Worm (Caenorhabditis elegans): ENCODE results near the gene egal-1.
A peak's percentile ranks its signal among the peaks of the same experiment; 100 is the strongest.

The egal-1 gene

DNA sequence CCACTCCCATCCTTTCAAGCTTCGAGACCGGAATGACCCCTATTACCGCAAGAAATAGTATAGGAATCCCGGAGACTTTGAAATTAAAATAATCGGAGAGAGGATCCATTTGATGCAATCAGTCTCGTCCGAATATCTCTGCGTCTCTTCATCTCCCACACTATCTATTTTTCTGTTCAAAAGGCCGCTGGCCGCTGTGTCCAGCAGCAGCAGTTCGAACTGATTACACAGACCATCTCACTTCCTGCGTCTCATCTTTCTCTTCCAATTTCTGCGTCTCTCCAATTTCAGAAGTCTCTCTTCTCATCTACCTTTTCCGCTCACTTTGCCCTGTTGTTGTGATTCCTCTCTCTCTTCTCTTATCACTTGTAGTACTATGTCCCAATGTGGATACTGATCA lies 7.1 kb upstream of the egal-1 start (continued):
- TF ChIP-seq lin-35 (GFP tag; optimal IDR thresholded peaks at IDR 0.05) (no peak), blmp-1 (tag; optimal IDR thresholded peaks at IDR 0.05) (peak; percentile 25), fkh-4 (tag; optimal IDR thresholded peaks at IDR 0.05; ENCODE audit: borderline replicate concordance) (no peak), egl-13 (tag; optimal IDR thresholded peaks at IDR 0.05) (no peak), mab-9 (GFP tag; IDR thresholded peaks at IDR 0.05) (no peak), nhr-85 (tag) (peak; percentile 93), fkh-8 (tag; optimal IDR thresholded peaks at IDR 0.05) (no peak), unc-130 (tag; optimal IDR thresholded peaks at IDR 0.05) (no peak), grh-1 (GFP tag; IDR thresholded peaks at IDR 0.05) (no peak), efl-1 (optimal IDR thresholded peaks at IDR 0.05) (peak; percentile 59 to 60), efl-1 (GFP tag; optimal IDR thresholded peaks at IDR 0.05 in 1 of 2) (peak; percentile 5 to 49), ztf-11 (tag; optimal IDR thresholded peaks at IDR 0.05) (no peak), nhr-47 (tag; optimal IDR thresholded peaks at IDR 0.05) (peak; percentile 68), sup-37 (GFP tag; optimal IDR thresholded peaks at IDR 0.05) (peak; percentile 24), elt-3 (tag; optimal IDR thresholded peaks at IDR 0.05) (peak in 3 of 6 experiments; percentile 32 to 71 (median 55)), rnt-1 (tag; optimal IDR thresholded peaks at IDR 0.05) (peak; percentile 76), unc-86 (tag; optimal IDR thresholded peaks at IDR 0.05) (no peak), unc-62 (GFP tag; optimal IDR thresholded peaks at IDR 0.05) (no peak), hlh-17 (GFP tag; optimal IDR thresholded peaks at IDR 0.05; ENCODE audit: borderline replicate concordance) (no peak), sox-4 (tag; optimal IDR thresholded peaks at IDR 0.05) (no peak), C04F5.9 (tag; optimal IDR thresholded peaks at IDR 0.05) (no peak), dsc-1 (tag; optimal IDR thresholded peaks at IDR 0.05) (peak; percentile 75), mdl-1 (tag; optimal IDR thresholded peaks at IDR 0.05) (peak in 1 of 2 experiments; percentile 22), ama-1 (optimal IDR thresholded peaks at IDR 0.05) (no peak), pax-3 (tag; optimal IDR thresholded peaks at IDR 0.05) (no peak), lsy-2 (tag; optimal IDR thresholded peaks at IDR 0.05) (peak; percentile 48 to 61), ceh-8 (GFP tag; optimal IDR thresholded peaks at IDR 0.05) (no peak), zip-4 (GFP tag; optimal IDR thresholded peaks at IDR 0.05) (no peak), Y116A8C.19 (tag; optimal IDR thresholded peaks at IDR 0.05; ENCODE audit: borderline replicate concordance) (no peak), nhr-11 (tag; optimal IDR thresholded peaks at IDR 0.05) (no peak), lin-15B (tag; optimal IDR thresholded peaks at IDR 0.05) (no peak), snu-23 (GFP tag; optimal IDR thresholded peaks at IDR 0.05) (peak; percentile 81), lin-39 (tag; optimal IDR thresholded peaks at IDR 0.05) (no peak), nhr-237 (tag; optimal IDR thresholded peaks at IDR 0.05) (no peak), F16B12.6 (tag; optimal IDR thresholded peaks at IDR 0.05) (no peak), nhr-28 (tag; optimal IDR thresholded peaks at IDR 0.05) (no peak), ceh-82 (tag; optimal IDR thresholded peaks at IDR 0.05) (peak in 2 of 3 experiments; percentile 23 to 28), elt-2 (tag; optimal IDR thresholded peaks at IDR 0.05) (peak; percentile 67), lir-3 (tag; optimal IDR thresholded peaks at IDR 0.05; ENCODE audit: poor library complexity) (no peak), mef-2 (tag; optimal IDR thresholded peaks at IDR 0.05) (no peak), skn-1 (tag; optimal IDR thresholded peaks at IDR 0.05) (no peak), dpl-1 (GFP tag; optimal IDR thresholded peaks at IDR 0.05) (peak in 2 of 3 experiments; percentile 13 to 27), pqm-1 (tag; optimal IDR thresholded peaks at IDR 0.05) (no peak), nhr-71 (tag; optimal IDR thresholded peaks at IDR 0.05) (peak; percentile 84), isw-1 (GFP tag; IDR thresholded peaks at IDR 0.05) (no peak), xbp-1 (tag; optimal IDR thresholded peaks at IDR 0.05) (peak; percentile 18), swsn-7 (tag; optimal IDR thresholded peaks at IDR 0.05) (peak; percentile 46), unc-30 (tag; optimal IDR thresholded peaks at IDR 0.05) (no peak), nhr-20 (tag; optimal IDR thresholded peaks at IDR 0.05) (peak; percentile 64), ceh-88 (GFP tag; IDR thresholded peaks at IDR 0.05) (no peak), mep-1 (tag; optimal IDR thresholded peaks at IDR 0.05) (peak; percentile 30), egl-27 (tag; optimal IDR thresholded peaks at IDR 0.05) (no peak), C16A3.4 (tag; optimal IDR thresholded peaks at IDR 0.05) (no peak), vab-15 (tag; optimal IDR thresholded peaks at IDR 0.05) (no peak)
